Worm (Caenorhabditis elegans) whole organism, midembryonic: ENCODE data around the gene hdl-1.

Source experiments
- T22C8.4 ChIP-seq: fragments of 200-800 bp; sonication (Bioruptor generic); IDR thresholded peaks from 2 replicates; pipeline ENCODE4 v1.3.6; 2022; ENCODE audit warnings: missing genetic modification characterization, missing compliant biosample characterization
- cog-1 ChIP-seq: sonication (generic microtip); optimal IDR thresholded peaks from 2 replicates; lab custom pipeline; 2016; ENCODE audit warnings: missing genetic modification characterization, missing compliant biosample characterization
- flt-1 ChIP-seq: fragments of 200-800 bp; sonication (Bioruptor generic); IDR thresholded peaks from 2 replicates; pipeline ENCODE4 v1.3.6; 2022; ENCODE audit warnings: missing genetic modification characterization, missing compliant biosample characterization
- klf-2 ChIP-seq: fragments of 200-800 bp; sonication (Bioruptor generic); conservative IDR thresholded peaks from 2 replicates; pipeline ENCODE4 v1.3.6; 2022; ENCODE audit warnings: missing genetic modification reagents, missing genetic modification characterization, missing compliant biosample characterization
- med-1 ChIP-seq: sonication (generic microtip); optimal IDR thresholded peaks from 2 replicates; lab custom pipeline; 2017; ENCODE audit warnings: missing genetic modification characterization, mild to moderate bottlenecking, missing compliant biosample characterization, antibody characterized with exemption, missing genetic modification reagents; ENCODE audit not compliant: insufficient read depth
- tab-1 ChIP-seq: fragments of 200-800 bp; sonication (Bioruptor generic); IDR thresholded peaks from 2 replicates; pipeline ENCODE4 v1.3.6; 2022; ENCODE audit warnings: missing genetic modification characterization, missing compliant biosample characterization
- ztf-23 ChIP-seq: fragments of 200-800 bp; sonication (Bioruptor generic); IDR thresholded peaks from 2 replicates; pipeline ENCODE4 v1.3.6; 2022; ENCODE audit warnings: missing genetic modification reagents, missing genetic modification characterization, missing compliant biosample characterization
- ztf-29 ChIP-seq: fragments of 200-800 bp; sonication (Bioruptor generic); IDR thresholded peaks from 2 replicates; pipeline ENCODE4 v1.3.6; 2022; ENCODE audit warnings: missing genetic modification reagents, missing genetic modification characterization, missing compliant biosample characterization

ce11 chrIV:11957074-11957473 is 7.5 kb upstream of the hdl-1 start:
- TF ChIP-seq ztf-29, result no peak
- TF ChIP-seq tab-1, result no peak
- no peak for TF ChIP-seq T22C8.4
- TF ChIP-seq flt-1 (GFP tag; lab: Robert Waterston, UW), result no peak
- no peak for TF ChIP-seq cog-1 (tag; lab: Kevin White, UChicago)
- no peak for TF ChIP-seq klf-2 (GFP tag; lab: Robert Waterston, UW)
- TF ChIP-seq med-1, result no peak
- TF ChIP-seq ztf-23 (GFP tag; lab: Robert Waterston, UW), result no peak
